Worm (Caenorhabditis elegans) whole organism, L4/young adult: ENCODE data around the gene srw-31.

ENCODE experiments used
- W03F9.2 ChIP-seq: fragments of 150-350 bp; optimal IDR thresholded peaks from 2 replicates; lab custom pipeline; 2014; ENCODE audit warnings: missing biosample characterization, missing genetic modification characterization
- him-1 ChIP-seq: sonication (generic microtip); optimal IDR thresholded peaks from 2 replicates; lab custom pipeline; 2016; ENCODE audit warnings: missing genotype, missing genetic modification reagents, missing genetic modification characterization, missing compliant biosample characterization

- TF ChIP-seq W03F9.2 (tag; lab: Kevin White, UChicago): no peak
- TF ChIP-seq him-1: no peak
Measured at ce11 chrV:17539289-17539688, 32.9 kb downstream of the srw-31 start.
